Fruit fly (Drosophila melanogaster): ENCODE results near the gene CG16727.

The CG16727 gene

DNA sequence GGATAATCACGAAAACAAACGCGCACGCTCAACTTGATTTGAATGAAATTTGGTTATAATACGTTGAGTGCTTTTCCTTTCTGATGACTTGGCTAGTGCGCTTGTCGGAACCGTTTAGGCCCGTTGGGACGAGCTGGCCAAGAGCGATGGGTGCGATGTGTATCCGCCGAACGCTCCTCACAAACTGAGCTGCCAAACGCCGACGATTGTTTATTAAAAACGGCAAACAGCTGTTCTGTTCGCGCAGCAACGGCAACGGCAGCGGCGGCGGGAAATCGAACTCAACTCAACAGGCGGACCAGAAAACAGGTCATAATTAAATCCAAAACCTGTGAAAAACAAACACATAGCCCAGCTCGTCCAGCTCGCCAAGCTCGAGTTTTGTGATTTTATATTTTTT is 7.8 kb downstream of the CG16727 start:
- TF ChIP-seq CG15710 (tag; optimal IDR thresholded peaks at IDR 0.05), result no peak
- TF ChIP-seq Pif1A (GFP tag; optimal IDR thresholded peaks at IDR 0.05), result no peak
- TF ChIP-seq CG13204 (GFP tag; optimal IDR thresholded peaks at IDR 0.05), result no peak
- no peak for TF ChIP-seq CG8159 (tag; optimal IDR thresholded peaks at IDR 0.05)
- no peak for TF ChIP-seq CG14655 (GFP tag; optimal IDR thresholded peaks at IDR 0.05)
- TF ChIP-seq EcR (GFP tag; optimal IDR thresholded peaks at IDR 0.05), result no peak
- no peak for TF ChIP-seq CG32121 (GFP tag; IDR thresholded peaks at IDR 0.05)
- TF ChIP-seq CG8301 (tag; optimal IDR thresholded peaks at IDR 0.05), result no peak
- no peak for TF ChIP-seq CG12605 (GFP tag; IDR thresholded peaks at IDR 0.05)

- TF ChIP-seq D1 (tag; optimal IDR thresholded peaks at IDR 0.05) (no peak), Snoo (tag; optimal IDR thresholded peaks at IDR 0.05) (no peak), EcR (GFP tag; optimal IDR thresholded peaks at IDR 0.05) (no peak), CG34367 (tag; optimal IDR thresholded peaks at IDR 0.05) (no peak), CG9948 (tag; optimal IDR thresholded peaks at IDR 0.05) (no peak), CG32121 (GFP tag; IDR thresholded peaks at IDR 0.05) (no peak), CG10348 (GFP tag; IDR thresholded peaks at IDR 0.05) (no peak), CG8301 (tag; optimal IDR thresholded peaks at IDR 0.05) (no peak), CG12605 (GFP tag; IDR thresholded peaks at IDR 0.05) (no peak), CG8159 (tag; optimal IDR thresholded peaks at IDR 0.05) (no peak), Pif1A (GFP tag; optimal IDR thresholded peaks at IDR 0.05) (no peak), CG15710 (tag; optimal IDR thresholded peaks at IDR 0.05) (no peak)
Measured at dm6 chr3R:19622005-19622404, 8.8 kb downstream of the CG16727 start.

dm6 chr3R:19623606-19624005 is 10.4 kb downstream of the CG16727 start:
- no peak for TF ChIP-seq CG10348 (GFP tag; IDR thresholded peaks at IDR 0.05)
- TF ChIP-seq CG17806 (tag; optimal IDR thresholded peaks at IDR 0.05), result peak; percentile 57
- peak; percentile 44; the same call in 1 of the 2 replicates for TF ChIP-seq rn (GFP tag; IDR thresholded peaks at IDR 0.05)
- TF ChIP-seq Pif1B (GFP tag; optimal IDR thresholded peaks at IDR 0.05), result peak; percentile 57
- peak; percentile 65 for TF ChIP-seq Ets98B (GFP tag; IDR thresholded peaks at IDR 0.05)
- TF ChIP-seq fd96Ca (GFP tag; IDR thresholded peaks at IDR 0.05), result peak; percentile 76
- peak; percentile 65 for TF ChIP-seq CG15710 (tag; optimal IDR thresholded peaks at IDR 0.05)
- TF ChIP-seq EcR (GFP tag; optimal IDR thresholded peaks at IDR 0.05), result peak; percentile 61
- TF ChIP-seq CG8301 (tag; optimal IDR thresholded peaks at IDR 0.05), result peak; percentile 68
- TF ChIP-seq gl (tag; optimal IDR thresholded peaks at IDR 0.05), result no peak
- peak; percentile 51; the same call in 1 of the 2 replicates for TF ChIP-seq CG12605 (GFP tag; IDR thresholded peaks at IDR 0.05)
- TF ChIP-seq CG8159 (tag; optimal IDR thresholded peaks at IDR 0.05), result peak; percentile 67
- no peak for TF ChIP-seq D1 (tag; optimal IDR thresholded peaks at IDR 0.05)
- peak; percentile 55 for TF ChIP-seq CG32121 (GFP tag; IDR thresholded peaks at IDR 0.05)
- TF ChIP-seq CG13204 (GFP tag; optimal IDR thresholded peaks at IDR 0.05), result peak; percentile 6
- TF ChIP-seq CG9948 (tag; optimal IDR thresholded peaks at IDR 0.05), result peak; percentile 62
- TF ChIP-seq Snoo (tag; optimal IDR thresholded peaks at IDR 0.05), result peak; percentile 62
- peak; percentile 80 for TF ChIP-seq Pif1A (GFP tag; optimal IDR thresholded peaks at IDR 0.05)
- peak; percentile 76 for TF ChIP-seq CG14655 (GFP tag; optimal IDR thresholded peaks at IDR 0.05)
- peak; percentile 76 for TF ChIP-seq CG4496 (GFP tag; IDR thresholded peaks at IDR 0.05)
- peak; percentile 57 for TF ChIP-seq CG34367 (tag; optimal IDR thresholded peaks at IDR 0.05)

DNA sequence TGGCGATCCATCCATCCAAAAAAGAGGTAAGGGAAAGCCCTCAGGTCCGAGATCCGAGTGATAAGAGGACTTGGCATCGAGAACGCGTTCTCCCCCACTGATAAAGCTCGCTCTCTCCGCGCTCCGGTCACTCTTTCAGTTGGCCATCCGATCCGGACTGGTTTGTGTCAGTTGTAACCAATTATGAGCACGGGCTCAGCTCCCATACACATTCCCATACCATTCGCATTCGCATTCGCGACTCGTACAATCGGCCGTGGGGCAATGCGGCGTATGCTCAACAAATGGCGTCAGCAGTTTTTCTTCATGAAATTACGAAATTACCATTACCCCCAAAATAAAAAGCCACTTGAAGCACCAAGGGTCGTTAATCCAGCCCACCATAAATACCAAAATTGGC is 11.3 kb downstream of the CG16727 start:
- no peak for TF ChIP-seq D1 (tag; optimal IDR thresholded peaks at IDR 0.05)
- TF ChIP-seq CG32121 (GFP tag; IDR thresholded peaks at IDR 0.05), result no peak
- TF ChIP-seq EcR (GFP tag; optimal IDR thresholded peaks at IDR 0.05), result no peak
- 0 out of 3 replicates have a peak, but pooled peaks have one; percentile 19 for TF ChIP-seq CG4496 (GFP tag; IDR thresholded peaks at IDR 0.05)
- no peak for TF ChIP-seq gl (tag; optimal IDR thresholded peaks at IDR 0.05)
- TF ChIP-seq CG17806 (tag; optimal IDR thresholded peaks at IDR 0.05), result no peak
- no peak for TF ChIP-seq CG10348 (GFP tag; IDR thresholded peaks at IDR 0.05)

DNA sequence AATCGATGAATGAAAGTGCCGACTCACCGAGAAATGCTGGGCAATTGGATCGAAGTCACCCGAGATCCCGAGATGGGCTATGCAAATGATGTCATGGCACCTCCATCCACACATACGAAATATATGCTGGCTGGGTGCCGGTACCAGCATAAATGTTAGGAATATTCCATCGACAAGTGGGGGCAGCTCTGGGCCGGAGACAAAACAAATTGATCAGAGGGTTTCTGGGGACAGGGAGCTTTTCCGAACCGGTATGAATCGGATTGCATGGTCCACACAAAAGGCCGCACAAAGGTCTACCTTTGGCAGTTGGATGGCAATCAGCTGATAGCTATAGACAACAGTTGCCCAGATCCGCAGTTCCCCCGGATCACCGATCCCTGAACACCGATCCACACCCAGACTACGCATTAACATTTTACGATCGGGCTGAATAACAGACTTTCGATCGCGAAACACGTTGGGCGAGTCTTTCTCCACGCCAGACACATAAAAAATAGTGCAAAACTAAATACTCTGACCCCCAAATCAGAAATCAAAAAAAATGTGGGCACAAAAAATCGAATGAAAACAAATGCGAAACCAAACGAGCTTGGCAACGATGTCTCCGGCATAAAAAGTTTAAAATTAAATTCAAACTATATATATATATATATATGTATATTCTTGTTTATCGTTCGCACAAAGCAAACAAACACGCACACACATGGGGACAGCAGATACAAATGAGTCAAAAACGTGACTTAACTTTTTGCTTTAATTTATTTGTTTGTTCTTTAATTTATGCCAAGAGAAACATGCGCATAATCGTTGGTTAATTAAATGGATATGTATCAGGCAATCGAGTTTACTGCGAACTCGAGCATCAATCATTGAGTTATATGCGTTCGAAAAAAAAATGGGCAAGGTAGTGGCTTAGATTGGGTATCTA is 12.4 kb downstream of the CG16727 start:
- peak; percentile 14 for TF ChIP-seq CG14655 (GFP tag; optimal IDR thresholded peaks at IDR 0.05)
- TF ChIP-seq EcR (GFP tag; optimal IDR thresholded peaks at IDR 0.05), result peak; percentile 33
- no peak for TF ChIP-seq rn (GFP tag; IDR thresholded peaks at IDR 0.05)
- TF ChIP-seq CG8159 (tag; optimal IDR thresholded peaks at IDR 0.05), result peak; percentile 8

DNA sequence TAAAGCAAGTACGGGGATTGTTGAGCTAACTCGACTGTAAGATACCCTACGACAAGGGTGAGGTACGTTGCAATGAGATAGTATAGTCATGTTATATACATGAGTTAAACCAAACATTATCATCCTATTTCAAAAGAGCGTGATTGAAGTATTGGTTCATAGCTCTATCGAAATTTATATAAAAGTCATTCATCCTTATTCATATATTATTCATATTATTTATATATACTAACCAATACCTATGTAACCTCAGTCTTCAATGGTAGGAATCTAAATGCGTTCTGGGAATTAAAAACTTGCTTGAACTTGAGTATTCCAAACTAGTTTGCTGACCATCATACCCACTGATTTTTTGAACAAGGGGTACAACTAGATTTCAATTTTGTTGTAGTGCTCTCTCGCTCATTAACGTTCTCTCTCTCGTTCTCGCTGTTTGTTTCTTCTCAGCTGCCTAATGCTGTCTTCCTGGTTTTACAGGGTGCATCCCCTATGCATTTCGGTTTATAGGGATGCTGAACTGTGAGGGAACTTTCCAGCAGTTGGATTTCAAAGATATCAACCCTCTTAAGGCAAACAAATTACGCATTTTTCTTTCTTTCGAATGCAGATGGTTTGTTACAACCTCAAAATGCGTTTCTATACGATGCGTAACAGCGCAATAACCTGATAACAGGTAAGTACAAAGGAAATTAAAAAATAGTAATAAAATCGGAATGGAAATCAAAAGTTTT is 14.8 kb downstream of the CG16727 start:
- TF ChIP-seq fd96Ca (GFP tag; IDR thresholded peaks at IDR 0.05) (no peak), CG12605 (GFP tag; IDR thresholded peaks at IDR 0.05) (no peak), CG15710 (tag; optimal IDR thresholded peaks at IDR 0.05) (no peak), CG14655 (GFP tag; optimal IDR thresholded peaks at IDR 0.05) (peak; percentile 78), gl (tag; optimal IDR thresholded peaks at IDR 0.05) (no peak), EcR (GFP tag; optimal IDR thresholded peaks at IDR 0.05) (no peak), CG32121 (GFP tag; IDR thresholded peaks at IDR 0.05) (no peak), Pif1A (GFP tag; optimal IDR thresholded peaks at IDR 0.05) (peak; percentile 26), CG10348 (GFP tag; IDR thresholded peaks at IDR 0.05) (no peak), CG8301 (tag; optimal IDR thresholded peaks at IDR 0.05) (peak; percentile 68), CG17806 (tag; optimal IDR thresholded peaks at IDR 0.05) (peak; percentile 18), CG8159 (tag; optimal IDR thresholded peaks at IDR 0.05) (peak; percentile 41)

All from whole organism, pupa.